Worm (Caenorhabditis elegans) whole organism, young adult: Measurements from ENCODE around the gene mab-10.

Experiments
- Y67H2A.10 ChIP-seq: fragments of 200-800 bp; sonication (Bioruptor generic); conservative IDR thresholded peaks from 2 replicates; pipeline ENCODE4 v1.3.6; 2022; ENCODE audit warnings: missing genetic modification reagents, missing genetic modification characterization, missing compliant biosample characterization
- nfyb-1 ChIP-seq: fragments of 200-800 bp; sonication (Bioruptor generic); IDR thresholded peaks from 2 replicates; pipeline ENCODE4 v1.3.6; 2022; ENCODE audit warnings: missing genetic modification reagents, missing genetic modification characterization, missing compliant biosample characterization
- ztf-28 ChIP-seq: fragments of 200-800 bp; sonication (Bioruptor generic); IDR thresholded peaks from 2 replicates; pipeline ENCODE4 v1.3.6; 2022; ENCODE audit warnings: missing genetic modification reagents, missing genetic modification characterization, missing compliant biosample characterization

mab-10 gene

ce11 chrII:10580833-10581232, 52.9 kb downstream of the mab-10 start, which contains the start of gene dap-3:
Gene dap-3, plus strand, starts transcription at chrII:10581133.
- TF ChIP-seq nfyb-1 (GFP tag; lab: Robert Waterston, UW): no peak
- TF ChIP-seq ztf-28 (GFP tag; lab: Robert Waterston, UW): no peak

ce11 chrII:10582318-10582717, 54.4 kb downstream of the mab-10 start, which contains the start of gene mrps-22:
Gene mrps-22, plus strand, starts transcription at chrII:10582618.
- no peak for TF ChIP-seq Y67H2A.10 (GFP tag; lab: Robert Waterston, UW)
- TF ChIP-seq, all 124 proteins: peak for 0
